Worm (Caenorhabditis elegans): Measurements from ENCODE around the gene B0393.7.

DNA sequence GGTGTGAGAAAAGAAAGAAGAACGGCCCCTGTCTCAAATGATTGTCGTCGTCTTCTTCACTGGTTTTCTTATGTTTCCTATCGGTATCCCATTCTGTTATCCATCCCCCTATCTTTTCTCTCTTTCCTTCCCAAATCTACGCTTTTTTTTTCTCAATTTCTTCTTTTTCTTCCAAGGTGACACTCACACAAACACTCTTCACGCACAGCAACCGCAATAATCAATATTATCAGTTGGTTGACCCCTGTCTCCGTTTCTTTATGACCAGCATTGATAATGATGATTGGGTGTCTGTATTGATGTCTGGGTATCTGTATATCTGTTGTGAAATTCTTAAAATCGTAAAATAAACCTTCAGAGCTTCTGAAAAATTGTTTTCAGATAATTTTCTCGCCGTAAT lies 37.1 kb downstream of the B0393.7 start:
- no peak for TF ChIP-seq sea-2 (GFP tag; IDR thresholded peaks at IDR 0.05)
- no peak for TF ChIP-seq ets-4 (GFP tag; optimal IDR thresholded peaks at IDR 0.05)
- no peak for TF ChIP-seq snpc-4 (GFP tag; optimal IDR thresholded peaks at IDR 0.05)
- TF ChIP-seq snpc-4 (tag; optimal IDR thresholded peaks at IDR 0.05) = no peak
- TF ChIP-seq ztf-6 (GFP tag; IDR thresholded peaks at IDR 0.05) = no peak
- no peak for TF ChIP-seq ama-1 (optimal IDR thresholded peaks at IDR 0.05)
- TF ChIP-seq ama-1 (GFP tag; optimal IDR thresholded peaks at IDR 0.05) = no peak
- no peak for TF ChIP-seq nfyb-1 (GFP tag; IDR thresholded peaks at IDR 0.05)
- TF ChIP-seq rcor-1 (GFP tag; IDR thresholded peaks at IDR 0.05) = no peak

Data from whole organism, young adult.